Worm (Caenorhabditis elegans): ENCODE results near the gene srh-271.

- TF ChIP-seq flt-1 (GFP tag; IDR thresholded peaks at IDR 0.05) (no peak), ref-1 (GFP tag; conservative IDR thresholded peaks at IDR 0.05) (no peak), klf-2 (GFP tag; conservative IDR thresholded peaks at IDR 0.05) (no peak), ztf-23 (GFP tag; IDR thresholded peaks at IDR 0.05) (no peak), ztf-29 (GFP tag; IDR thresholded peaks at IDR 0.05) (no peak), cog-1 (tag; optimal IDR thresholded peaks at IDR 0.05) (no peak), T22C8.4 (GFP tag; IDR thresholded peaks at IDR 0.05) (no peak), tab-1 (GFP tag; IDR thresholded peaks at IDR 0.05) (no peak)
Observed at ce11 chrV:2639035-2639434, 17.3 kb upstream of the srh-271 start, which contains the start of gene W02H5.2.

Measured in whole organism, midembryonic.